Fruit fly (Drosophila melanogaster) whole organism, embryonic: ENCODE data around the gene Bug22.
A peak's percentile ranks its signal among the peaks of the same experiment; 100 is the strongest.

Experiments used
- Bteb2 ChIP-seq: fragments of 200-800 bp; sonication (Bioruptor generic); optimal IDR thresholded peaks from 2 replicates; lab custom pipeline; 2016; ENCODE audit warnings: missing biosample characterization, missing genetic modification characterization
- CG12236 ChIP-seq: fragments of 200-800 bp; sonication (Bioruptor generic); optimal IDR thresholded peaks from 2 replicates; lab custom pipeline; 2016; ENCODE audit warnings: missing biosample characterization, missing genetic modification characterization
- CG1233 ChIP-seq: fragments of 200-800 bp; sonication (Bioruptor generic); optimal IDR thresholded peaks from 4 replicates; lab custom pipeline; 2018; ENCODE audit warnings: missing biosample characterization, mild to moderate bottlenecking, missing genetic modification characterization
- CG12744 ChIP-seq: fragments of 200-800 bp; sonication (Bioruptor generic); optimal IDR thresholded peaks from 2 replicates; lab custom pipeline; 2016; ENCODE audit warnings: missing biosample characterization, missing genetic modification characterization
- CG13296 ChIP-seq: fragments of 200-800 bp; sonication (Bioruptor generic); optimal IDR thresholded peaks from 3 replicates; lab custom pipeline; 2018; ENCODE audit warnings: missing biosample characterization, mild to moderate bottlenecking, missing genetic modification characterization
- CG1602 ChIP-seq: fragments of 200-800 bp; sonication (Bioruptor generic); optimal IDR thresholded peaks from 3 replicates; lab custom pipeline; 2016; ENCODE audit warnings: missing biosample characterization, missing genetic modification characterization
- CG17385 ChIP-seq: fragments of 200-800 bp; sonication (Bioruptor generic); optimal IDR thresholded peaks from 3 replicates; lab custom pipeline; 2018; ENCODE audit warnings: missing biosample characterization, mild to moderate bottlenecking, missing genetic modification characterization
- CG2116 ChIP-seq: fragments of 200-800 bp; sonication (Bioruptor generic); optimal IDR thresholded peaks from 3 replicates; lab custom pipeline; 2018; ENCODE audit warnings: missing biosample characterization, mild to moderate bottlenecking, missing genetic modification characterization
- CG2199 ChIP-seq: fragments of 200-800 bp; sonication (Bioruptor generic); IDR thresholded peaks from 3 replicates; pipeline ENCODE4 v1.3.6; 2022; ENCODE audit warnings: missing biosample characterization, missing genetic modification characterization
- CG3838 ChIP-seq: fragments of 200-800 bp; sonication (Bioruptor generic); optimal IDR thresholded peaks from 3 replicates; lab custom pipeline; 2016; ENCODE audit warnings: missing biosample characterization, missing genetic modification characterization
- CG4404 ChIP-seq: fragments of 200-800 bp; sonication (Bioruptor generic); IDR thresholded peaks from 2 replicates; pipeline ENCODE4 v1.3.6; 2022; ENCODE audit warnings: missing biosample characterization, missing genetic modification characterization
- CG5953 ChIP-seq: fragments of 200-800 bp; sonication (Bioruptor generic); IDR thresholded peaks from 2 replicates; pipeline ENCODE4 v1.3.6; 2022; ENCODE audit warnings: missing biosample characterization, missing genetic modification characterization
- CG6791 ChIP-seq: fragments of 200-800 bp; sonication (Bioruptor generic); IDR thresholded peaks from 3 replicates; pipeline ENCODE4 v1.3.6; 2022; ENCODE audit warnings: missing biosample characterization, missing genetic modification characterization; ENCODE audit not compliant: partially characterized antibody
- CG6813 ChIP-seq: fragments of 200-800 bp; sonication (Bioruptor generic); optimal IDR thresholded peaks from 2 replicates; lab custom pipeline; 2017; ENCODE audit warnings: missing biosample characterization, missing genetic modification characterization, mild to moderate bottlenecking, moderate library complexity, missing genetic modification reagents
- CG7839 ChIP-seq: fragments of 200-800 bp; sonication (Bioruptor generic); optimal IDR thresholded peaks from 3 replicates; lab custom pipeline; 2018; ENCODE audit warnings: missing biosample characterization, mild to moderate bottlenecking, missing genetic modification characterization, moderate library complexity
- CG8765 ChIP-seq: fragments of 200-800 bp; sonication (Bioruptor generic); IDR thresholded peaks from 2 replicates; pipeline ENCODE4 v1.3.6; 2022; ENCODE audit warnings: missing biosample characterization, missing genetic modification characterization
- CHES-1-like ChIP-seq: fragments of 200-800 bp; sonication (Bioruptor generic); optimal IDR thresholded peaks from 2 replicates; lab custom pipeline; 2016; ENCODE audit warnings: missing biosample characterization, missing genetic modification characterization
- D19A ChIP-seq: fragments of 200-800 bp; optimal IDR thresholded peaks from 3 replicates; lab custom pipeline; 2019; ENCODE audit warnings: missing biosample characterization, mild to moderate bottlenecking, missing genetic modification characterization, moderate library complexity
- HLH3B ChIP-seq: fragments of 200-800 bp; sonication (Bioruptor generic); IDR thresholded peaks from 2 replicates; pipeline ENCODE4 v1.3.6; 2022; ENCODE audit warnings: missing biosample characterization, missing genetic modification characterization
- Kr ChIP-seq: fragments of 200-800 bp; sonication (Bioruptor generic); optimal IDR thresholded peaks from 2 replicates; lab custom pipeline; 2017; ENCODE audit warnings: missing biosample characterization, mild to moderate bottlenecking, missing genetic modification characterization
- MESR4 ChIP-seq: fragments of 200-800 bp; sonication (Bioruptor generic); optimal IDR thresholded peaks from 2 replicates; lab custom pipeline; 2018; ENCODE audit warnings: missing biosample characterization, mild to moderate bottlenecking, missing genetic modification characterization, moderate library complexity
- Myb ChIP-seq: fragments of 200-800 bp; sonication (Bioruptor generic); optimal IDR thresholded peaks from 2 replicates; lab custom pipeline; 2016; ENCODE audit warnings: missing biosample characterization, missing genetic modification characterization
- Nf-YA ChIP-seq: fragments of 200-800 bp; sonication (Bioruptor generic); IDR thresholded peaks from 2 replicates; pipeline ENCODE4 v1.3.6; 2022; ENCODE audit warnings: missing biosample characterization, missing genetic modification characterization
- Opbp ChIP-seq: fragments of 200-800 bp; sonication (Bioruptor generic); IDR thresholded peaks from 3 replicates; pipeline ENCODE4 v1.3.6; 2022; ENCODE audit warnings: missing biosample characterization, missing genetic modification characterization; ENCODE audit not compliant: partially characterized antibody
- Pdp1 ChIP-seq, 2 experiments: fragments of 200-800 bp; sonication (Bioruptor generic); optimal IDR thresholded peaks; 3 replicates each; lab custom pipeline; 2016; ENCODE audit warnings: missing biosample characterization in 2 of 2, missing genetic modification characterization in 2 of 2, mild to moderate bottlenecking in 1 of 2, moderate library complexity in 1 of 2
- Ssrp ChIP-seq: fragments of 200-800 bp; sonication (Bioruptor generic); optimal IDR thresholded peaks from 2 replicates; lab custom pipeline; 2018; ENCODE audit warnings: missing biosample characterization, mild to moderate bottlenecking, missing genetic modification characterization, moderate library complexity
- al ChIP-seq: fragments of 200-800 bp; sonication (Bioruptor generic); IDR thresholded peaks from 2 replicates; pipeline ENCODE4 v1.3.6; 2022; ENCODE audit warnings: missing biosample characterization, missing genetic modification characterization
- amos ChIP-seq: fragments of 200-800 bp; sonication (Bioruptor generic); IDR thresholded peaks from 2 replicates; pipeline ENCODE4 v1.3.6; 2022; ENCODE audit warnings: missing biosample characterization, missing genetic modification characterization; ENCODE audit not compliant: partially characterized antibody
- aop ChIP-seq: fragments of 200-800 bp; sonication (Bioruptor generic); IDR thresholded peaks from 2 replicates; pipeline ENCODE4 v1.3.6; 2022; ENCODE audit warnings: missing biosample characterization, missing genetic modification characterization
- cad ChIP-seq: fragments of >200 bp; optimal IDR thresholded peaks from 2 replicates; lab custom pipeline; 2017; ENCODE audit warnings: missing biosample characterization, missing genetic modification characterization
- cato ChIP-seq: fragments of 200-800 bp; sonication (Bioruptor generic); optimal IDR thresholded peaks from 2 replicates; lab custom pipeline; 2016; ENCODE audit warnings: missing biosample characterization, missing genetic modification characterization, borderline replicate concordance
- caup ChIP-seq: fragments of 200-800 bp; sonication (Bioruptor generic); optimal IDR thresholded peaks from 3 replicates; lab custom pipeline; 2017; ENCODE audit warnings: missing biosample characterization, mild to moderate bottlenecking, missing genetic modification characterization, moderate library complexity; ENCODE audit not compliant: severe bottlenecking
- chn ChIP-seq: fragments of 200-800 bp; sonication (Bioruptor generic); optimal IDR thresholded peaks from 2 replicates; lab custom pipeline; 2016; ENCODE audit warnings: missing biosample characterization, missing genetic modification characterization
- crp ChIP-seq, 2 experiments: fragments of 200-800 bp; sonication (Bioruptor generic); optimal IDR thresholded peaks; 2 replicates in 1 of 2; 3 replicates in 1 of 2; lab custom pipeline; 2017; ENCODE audit warnings: missing biosample characterization in 2 of 2, missing genetic modification characterization in 2 of 2, mild to moderate bottlenecking in 1 of 2, moderate library complexity in 1 of 2
- dpn ChIP-seq, 2 experiments: fragments of 200-800 bp; sonication (Bioruptor generic); optimal IDR thresholded peaks; 3 replicates each; lab custom pipeline; 2016; ENCODE audit warnings: missing biosample characterization in 2 of 2, missing genetic modification characterization in 2 of 2
- gem ChIP-seq: fragments of 200-800 bp; sonication (Bioruptor generic); optimal IDR thresholded peaks from 2 replicates; lab custom pipeline; 2019; ENCODE audit warnings: missing biosample characterization, mild to moderate bottlenecking, missing genetic modification characterization, moderate library complexity
- grau ChIP-seq: fragments of 200-800 bp; optimal IDR thresholded peaks from 3 replicates; lab custom pipeline; 2019; ENCODE audit warnings: missing biosample characterization, mild to moderate bottlenecking, missing genetic modification characterization, moderate library complexity
- gro ChIP-seq: fragments of 200-800 bp; sonication (Bioruptor generic); optimal IDR thresholded peaks from 2 replicates; lab custom pipeline; 2016; ENCODE audit warnings: missing biosample characterization, missing genetic modification characterization
- hth ChIP-seq: fragments of >200 bp; optimal IDR thresholded peaks from 2 replicates; lab custom pipeline; 2017; ENCODE audit warnings: inconsistent platforms
- mld ChIP-seq: fragments of 200-800 bp; sonication (Bioruptor generic); IDR thresholded peaks from 3 replicates; pipeline ENCODE4 v1.3.6; 2022; ENCODE audit warnings: missing biosample characterization, missing genetic modification characterization; ENCODE audit not compliant: partially characterized antibody
- nerfin-1 ChIP-seq: fragments of 200-800 bp; sonication (Bioruptor generic); optimal IDR thresholded peaks from 3 replicates; lab custom pipeline; 2019; ENCODE audit warnings: missing biosample characterization, mild to moderate bottlenecking, missing genetic modification characterization, moderate library complexity
- peb ChIP-seq: fragments of 200-800 bp; sonication (Bioruptor generic); IDR thresholded peaks from 2 replicates; pipeline ENCODE4 v1.3.6; 2022; ENCODE audit warnings: missing biosample characterization, missing genetic modification characterization
- pros ChIP-seq: fragments of 200-800 bp; sonication (Bioruptor generic); optimal IDR thresholded peaks from 3 replicates; lab custom pipeline; 2019; ENCODE audit warnings: missing biosample characterization, mild to moderate bottlenecking, missing genetic modification characterization, moderate library complexity
- sob ChIP-seq: fragments of 200-800 bp; sonication (Bioruptor generic); IDR thresholded peaks from 2 replicates; pipeline ENCODE4 v1.3.6; 2022; ENCODE audit warnings: missing biosample characterization, missing genetic modification characterization
- tio ChIP-seq: fragments of 200-800 bp; sonication (Bioruptor generic); optimal IDR thresholded peaks from 2 replicates; lab custom pipeline; 2017; ENCODE audit warnings: missing biosample characterization, missing genetic modification characterization, inconsistent platforms
- wor ChIP-seq: fragments of 200-800 bp; sonication (Bioruptor generic); IDR thresholded peaks from 2 replicates; pipeline ENCODE4 v1.3.6; 2022; ENCODE audit warnings: missing biosample characterization, missing genetic modification characterization
- zen ChIP-seq: fragments of 200-800 bp; sonication (Bioruptor generic); optimal IDR thresholded peaks from 3 replicates; lab custom pipeline; 2018; ENCODE audit warnings: missing biosample characterization, mild to moderate bottlenecking, missing genetic modification characterization, moderate library complexity
- zen2 ChIP-seq: fragments of 200-800 bp; sonication (Bioruptor generic); IDR thresholded peaks from 3 replicates; pipeline ENCODE4 v1.3.6; 2022; ENCODE audit warnings: missing biosample characterization, missing genetic modification characterization; ENCODE audit not compliant: partially characterized antibody
- zfh1 ChIP-seq: fragments of 200-800 bp; sonication (Bioruptor generic); IDR thresholded peaks from 3 replicates; pipeline ENCODE4 v1.3.6; 2022; ENCODE audit warnings: missing biosample characterization, missing genetic modification characterization

The Bug22 gene

DNA sequence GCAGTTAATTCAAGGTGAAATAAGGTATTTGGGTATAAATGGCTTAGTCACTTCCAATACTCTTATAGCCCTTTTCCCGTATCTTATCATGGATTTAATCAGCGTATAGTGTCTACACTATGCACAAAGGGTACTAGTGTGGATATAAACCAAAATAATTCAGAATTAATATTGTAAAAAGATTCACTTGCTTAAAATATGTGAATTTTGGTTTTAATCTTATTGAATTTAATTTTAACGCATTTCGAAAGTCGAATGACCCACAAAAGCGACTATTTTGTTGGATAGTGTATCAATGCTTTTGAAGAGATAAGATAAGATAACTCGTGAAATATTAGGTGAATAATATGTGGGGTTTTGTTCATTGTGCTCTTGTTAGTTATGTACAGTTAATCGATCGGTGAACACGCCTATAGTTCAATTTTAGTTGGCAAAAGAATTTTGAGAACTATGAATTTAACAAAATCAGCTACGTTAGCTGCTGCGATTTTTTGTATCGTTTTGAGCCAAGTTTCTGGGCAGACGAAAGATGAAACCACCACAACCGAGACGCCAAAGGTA, 48.7 kb downstream of the Bug22 start, which contains the start of gene CG5096 (continued):
- TF ChIP-seq HLH3B (peak; percentile 93; the same call in 1 of the 2 replicates), gem (tag; lab: Kevin White, UChicago) (peak; percentile 93), sob (GFP tag; lab: Robert Waterston, UW) (peak; percentile 92; the same call in 1 of the 2 replicates), MESR4 (GFP tag; lab: Kevin White, UChicago) (peak; percentile 26), mld (GFP tag; lab: Robert Waterston, UW) (no peak), nerfin-1 (tag; lab: Kevin White, UChicago) (peak; percentile 82), CG17385 (GFP tag; lab: Kevin White, UChicago) (peak; percentile 89), tio (peak; percentile 68), amos (GFP tag; lab: Robert Waterston, UW) (no peak), CG3838 (GFP tag; lab: Kevin White, UChicago) (peak; percentile 49), dpn (GFP tag; optimal IDR thresholded peaks at IDR 0.05; lab: Kevin White, UChicago) (peak; percentile 80 to 82), zfh1 (GFP tag; lab: Robert Waterston, UW) (peak; percentile 87), Myb (GFP tag; lab: Kevin White, UChicago) (peak; percentile 68), Pdp1 (GFP tag; optimal IDR thresholded peaks at IDR 0.05; lab: Kevin White, UChicago) (peak; percentile 78 to 79), D19A (tag; lab: Kevin White, UChicago) (peak; percentile 96), CG13296 (peak; percentile 94), CG6813 (peak; percentile 87), CG12236 (GFP tag; lab: Kevin White, UChicago) (peak; percentile 49), CG8765 (GFP tag; lab: Robert Waterston, UW) (no peak; the same call in 1 of the 2 replicates), hth (lab: Kevin White, UChicago) (no peak), CG2199 (GFP tag; lab: Robert Waterston, UW) (peak; percentile 70; the same call in 1 of the 3 replicates), cato (GFP tag; lab: Kevin White, UChicago) (peak; percentile 50), cad (no peak), pros (GFP tag; lab: Kevin White, UChicago) (no peak), CG5953 (GFP tag; lab: Robert Waterston, UW) (peak; percentile 82), Opbp (GFP tag; lab: Robert Waterston, UW) (no peak), caup (GFP tag; lab: Kevin White, UChicago) (peak; percentile 93), Kr (GFP tag; lab: Kevin White, UChicago) (no peak), CG2116 (GFP tag; lab: Kevin White, UChicago) (peak; percentile 49), CG12744 (GFP tag; lab: Kevin White, UChicago) (peak; percentile 82), chn (GFP tag; lab: Kevin White, UChicago) (peak; percentile 55), grau (tag; lab: Kevin White, UChicago) (peak; percentile 93), aop (GFP tag; lab: Robert Waterston, UW) (no peak), CG1602 (peak; percentile 76), CG7839 (tag; lab: Kevin White, UChicago) (peak; percentile 94), wor (GFP tag; lab: Robert Waterston, UW) (peak; percentile 76), CG1233 (GFP tag; lab: Kevin White, UChicago) (peak; percentile 84), Bteb2 (peak; percentile 80), zen (tag; lab: Kevin White, UChicago) (peak; percentile 66), peb (peak; percentile 42; the same call in 1 of the 2 replicates), Ssrp (tag; lab: Kevin White, UChicago) (peak; percentile 62), gro (GFP tag; lab: Kevin White, UChicago) (peak; percentile 90), al (GFP tag; lab: Robert Waterston, UW) (peak; percentile 78), CHES-1-like (GFP tag; lab: Kevin White, UChicago) (peak; percentile 62), crp (GFP tag; optimal IDR thresholded peaks at IDR 0.05; lab: Kevin White, UChicago) (peak in 1 of 2 experiments; percentile 37), CG6791 (no peak), zen2 (GFP tag; lab: Robert Waterston, UW) (no peak), CG4404 (GFP tag; lab: Robert Waterston, UW) (no peak), Nf-YA (GFP tag; lab: Robert Waterston, UW) (peak; percentile 76)
